Worm (Caenorhabditis elegans): ENCODE measurements around the gene R04B3.2.

The R04B3.2 gene

DNA sequence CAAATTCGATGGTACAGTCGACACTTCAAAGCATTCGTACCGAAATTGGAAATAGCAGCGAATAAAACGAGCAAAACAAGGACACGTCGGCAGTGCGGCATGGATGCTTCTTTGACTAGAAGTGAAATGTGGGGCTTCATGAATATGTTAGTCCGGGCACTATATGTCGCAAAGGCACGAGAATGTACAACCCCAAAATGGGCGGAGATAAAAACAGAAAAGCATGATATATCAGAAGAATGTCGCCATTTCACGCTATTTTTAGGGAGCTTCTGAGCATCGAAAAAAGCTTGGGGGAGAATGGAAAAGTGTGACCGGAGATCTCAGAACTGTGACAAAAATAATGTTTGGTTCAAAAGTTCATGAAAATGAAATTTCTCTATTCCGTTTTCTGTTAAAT lies 30.2 kb downstream of the R04B3.2 start, which contains the start of gene T07D1.3:
Gene T07D1.3 (minus strand): TSS at position 101 of the 400 bp plus-strand sequence.
- TF ChIP-seq snu-23 (GFP tag; optimal IDR thresholded peaks at IDR 0.05) (no peak), jun-1 (tag; optimal IDR thresholded peaks at IDR 0.05) (no peak), lsy-2 (tag; optimal IDR thresholded peaks at IDR 0.05) (no peak), rnt-1 (tag; optimal IDR thresholded peaks at IDR 0.05) (no peak), ztf-4 (tag; optimal IDR thresholded peaks at IDR 0.05) (no peak), ceh-90 (tag; optimal IDR thresholded peaks at IDR 0.05) (no peak), nhr-11 (tag; optimal IDR thresholded peaks at IDR 0.05) (no peak), egl-13 (tag; optimal IDR thresholded peaks at IDR 0.05) (no peak), unc-62 (GFP tag; optimal IDR thresholded peaks at IDR 0.05) (no peak), fkh-4 (tag; optimal IDR thresholded peaks at IDR 0.05; ENCODE audit: borderline replicate concordance) (no peak), C34B4.2 (tag; optimal IDR thresholded peaks at IDR 0.05) (no peak), ceh-8 (GFP tag; optimal IDR thresholded peaks at IDR 0.05) (no peak)

DNA sequence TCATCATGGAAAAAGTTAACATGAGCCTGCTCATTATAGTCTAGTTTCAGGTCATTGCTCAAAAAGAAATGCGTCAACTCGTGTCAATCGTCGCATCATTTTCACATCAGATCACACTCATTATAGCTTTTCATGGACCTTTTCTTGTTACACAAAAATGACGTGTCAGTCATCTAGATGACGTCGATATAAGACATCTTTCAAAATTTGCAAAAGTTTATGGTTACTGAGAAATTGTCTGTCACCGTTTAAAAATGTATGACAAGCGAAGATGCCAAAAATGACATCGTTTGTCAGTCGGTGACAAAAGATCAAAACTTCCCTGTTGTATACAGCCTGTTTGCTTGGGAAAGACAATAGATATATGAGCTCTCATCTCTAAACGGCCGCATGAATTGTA lies 32.4 kb downstream of the R04B3.2 start:
- no peak for TF ChIP-seq fkh-10 (GFP tag; optimal IDR thresholded peaks at IDR 0.05)
- TF ChIP-seq ztf-11 (tag; optimal IDR thresholded peaks at IDR 0.05), result no peak
- TF ChIP-seq unc-86 (tag; optimal IDR thresholded peaks at IDR 0.05), result peak; percentile 53

ce11 chrX:2439728-2440127 lies 33.8 kb downstream of the R04B3.2 start:
- TF ChIP-seq efl-1 (optimal IDR thresholded peaks at IDR 0.05), result no peak
- TF ChIP-seq efl-1 (GFP tag; optimal IDR thresholded peaks at IDR 0.05 in 1 of 2), result peak in 1 of 2 experiments; percentile 73
- no peak for TF ChIP-seq hlh-17 (GFP tag; optimal IDR thresholded peaks at IDR 0.05; ENCODE audit: borderline replicate concordance)
- peak; percentile 63 for TF ChIP-seq skn-1 (tag; optimal IDR thresholded peaks at IDR 0.05)

DNA sequence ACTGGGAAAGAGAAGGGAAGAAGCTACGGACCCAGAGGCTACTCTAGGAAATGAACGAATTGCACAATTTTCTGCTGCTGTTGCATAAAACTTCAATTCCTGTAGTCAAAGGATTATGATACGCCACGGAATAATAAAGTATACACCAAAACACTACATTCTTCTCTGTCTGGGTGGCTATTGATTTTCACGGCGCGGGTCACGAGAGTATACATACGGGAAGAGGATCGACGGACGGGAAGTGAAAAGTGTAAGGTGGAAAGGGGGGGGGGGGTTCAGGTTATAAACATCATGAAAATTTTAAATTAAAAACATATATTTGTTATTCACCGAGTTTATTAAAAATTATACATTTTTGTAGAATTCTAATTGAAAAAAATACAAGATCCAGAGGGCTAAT lies 34.2 kb downstream of the R04B3.2 start:
- no peak for TF ChIP-seq snpc-4 (tag; optimal IDR thresholded peaks at IDR 0.05)
- no peak for TF ChIP-seq Y116A8C.19 (tag; optimal IDR thresholded peaks at IDR 0.05; ENCODE audit: borderline replicate concordance)
- no peak for TF ChIP-seq lin-39 (tag; optimal IDR thresholded peaks at IDR 0.05)
- no peak for TF ChIP-seq unc-98 (GFP tag; IDR thresholded peaks at IDR 0.05)
- no peak for TF ChIP-seq fos-1 (tag; optimal IDR thresholded peaks at IDR 0.05)
- no peak for TF ChIP-seq nhr-28 (tag; optimal IDR thresholded peaks at IDR 0.05)
- TF ChIP-seq elt-3 (tag; optimal IDR thresholded peaks at IDR 0.05), result no peak
- TF ChIP-seq skn-1 (tag; optimal IDR thresholded peaks at IDR 0.05), result peak; percentile 40
- TF ChIP-seq hlh-17 (GFP tag; optimal IDR thresholded peaks at IDR 0.05; ENCODE audit: borderline replicate concordance), result no peak
- TF ChIP-seq pqm-1 (tag; optimal IDR thresholded peaks at IDR 0.05), result no peak
- peak; percentile 19 for TF ChIP-seq lin-14 (GFP tag; optimal IDR thresholded peaks at IDR 0.05)
- no peak for TF ChIP-seq nhr-84 (tag; optimal IDR thresholded peaks at IDR 0.05)
- TF ChIP-seq mef-2 (tag; optimal IDR thresholded peaks at IDR 0.05), result no peak
- TF ChIP-seq C04F5.9 (tag; optimal IDR thresholded peaks at IDR 0.05), result no peak
- no peak for TF ChIP-seq egl-13 (tag; optimal IDR thresholded peaks at IDR 0.05)
- no peak for TF ChIP-seq efl-1 (optimal IDR thresholded peaks at IDR 0.05)
- peak in 1 of 2 experiments; percentile 58 for TF ChIP-seq efl-1 (GFP tag; optimal IDR thresholded peaks at IDR 0.05 in 1 of 2)
- no peak for TF ChIP-seq irx-1 (tag; optimal IDR thresholded peaks at IDR 0.05)
- TF ChIP-seq nhr-47 (tag; optimal IDR thresholded peaks at IDR 0.05), result no peak
- TF ChIP-seq lsy-2 (tag; optimal IDR thresholded peaks at IDR 0.05), result no peak
- no peak for TF ChIP-seq dpl-1 (GFP tag; optimal IDR thresholded peaks at IDR 0.05)
- no peak for TF ChIP-seq zag-1 (tag; optimal IDR thresholded peaks at IDR 0.05)
- no peak for TF ChIP-seq mdl-1 (tag; optimal IDR thresholded peaks at IDR 0.05)
- no peak for TF ChIP-seq hlh-4 (tag; optimal IDR thresholded peaks at IDR 0.05)
- peak; percentile 1 for TF ChIP-seq nhr-20 (tag; optimal IDR thresholded peaks at IDR 0.05)
- no peak for TF ChIP-seq lin-15B (tag; optimal IDR thresholded peaks at IDR 0.05)
- no peak for TF ChIP-seq swsn-7 (tag; optimal IDR thresholded peaks at IDR 0.05)
- TF ChIP-seq blmp-1 (tag; optimal IDR thresholded peaks at IDR 0.05), result peak; percentile 75
- no peak for TF ChIP-seq ztf-11 (tag; optimal IDR thresholded peaks at IDR 0.05)
- no peak for TF ChIP-seq F16B12.6 (tag; optimal IDR thresholded peaks at IDR 0.05)
- no peak for TF ChIP-seq egl-27 (tag; optimal IDR thresholded peaks at IDR 0.05)
- no peak for TF ChIP-seq fkh-4 (tag; optimal IDR thresholded peaks at IDR 0.05; ENCODE audit: borderline replicate concordance)
